Fruit fly (Drosophila melanogaster): ENCODE data around the gene CG40486.
A peak's percentile ranks its signal among the peaks of the same experiment; 100 is the strongest.

CG40486 gene

DNA sequence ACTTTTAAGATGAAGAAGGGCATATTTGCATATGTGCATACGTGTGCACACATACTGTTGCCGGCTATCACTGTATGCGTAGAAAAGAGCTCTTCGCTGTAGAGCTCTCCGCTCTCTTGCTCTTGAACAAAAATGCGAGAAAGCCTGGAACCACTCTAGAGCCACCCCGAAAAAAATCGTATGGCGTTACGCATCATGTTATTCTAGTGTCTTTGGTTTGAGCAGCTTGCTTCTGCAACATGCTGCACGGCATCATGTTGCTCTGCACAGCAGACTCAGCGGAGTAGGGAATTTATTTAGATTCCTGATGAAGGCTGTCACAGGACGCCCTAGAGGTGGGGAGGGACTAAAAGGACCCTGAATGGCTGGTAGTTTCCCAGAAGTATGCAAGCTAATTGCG is 42.0 kb downstream of the CG40486 start:
- TF ChIP-seq CG17806 (tag; optimal IDR thresholded peaks at IDR 0.05): no peak
- TF ChIP-seq CG8159 (tag; optimal IDR thresholded peaks at IDR 0.05): peak; percentile 19
